Fruit fly (Drosophila melanogaster) whole organism, embryonic: Measurements from ENCODE around the gene SmydA-2.

Experiments
- CG2202 ChIP-seq: fragments of 200-800 bp; sonication (Bioruptor generic); optimal IDR thresholded peaks from 2 replicates; lab custom pipeline; 2018; ENCODE audit warnings: missing biosample characterization, mild to moderate bottlenecking, missing genetic modification characterization
- CG6689 ChIP-seq: fragments of 200-800 bp; sonication (Bioruptor generic); IDR thresholded peaks from 2 replicates; pipeline ENCODE4 v1.3.6; 2022; ENCODE audit warnings: missing biosample characterization, missing genetic modification characterization

DNA sequence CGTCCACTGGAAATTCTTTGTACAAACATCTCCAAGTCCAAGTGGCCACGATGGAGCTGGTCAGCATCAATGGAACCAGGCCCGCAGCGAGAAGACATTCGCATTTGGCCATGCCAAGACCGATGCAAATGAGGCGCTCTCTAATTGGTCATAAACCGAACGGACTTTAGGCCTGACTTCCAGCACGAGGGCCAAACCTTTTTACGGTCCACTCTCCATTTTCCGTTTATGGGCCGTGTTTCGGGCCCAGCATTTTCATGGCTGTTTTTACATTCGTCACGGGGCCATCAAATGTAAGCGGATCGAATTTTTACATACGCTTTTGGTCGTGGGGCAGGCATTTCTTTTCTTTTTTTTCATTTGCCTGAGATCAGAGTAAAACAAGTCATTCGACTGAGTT, 13.4 kb downstream of the SmydA-2 start, which contains the start of gene CG34256:
- TF ChIP-seq CG6689 (GFP tag; lab: Robert Waterston, UW) = no peak
- no peak for TF ChIP-seq CG2202 (tag; lab: Kevin White, UChicago)
